Worm (Caenorhabditis elegans): ENCODE data around the gene gldi-11.

DNA sequence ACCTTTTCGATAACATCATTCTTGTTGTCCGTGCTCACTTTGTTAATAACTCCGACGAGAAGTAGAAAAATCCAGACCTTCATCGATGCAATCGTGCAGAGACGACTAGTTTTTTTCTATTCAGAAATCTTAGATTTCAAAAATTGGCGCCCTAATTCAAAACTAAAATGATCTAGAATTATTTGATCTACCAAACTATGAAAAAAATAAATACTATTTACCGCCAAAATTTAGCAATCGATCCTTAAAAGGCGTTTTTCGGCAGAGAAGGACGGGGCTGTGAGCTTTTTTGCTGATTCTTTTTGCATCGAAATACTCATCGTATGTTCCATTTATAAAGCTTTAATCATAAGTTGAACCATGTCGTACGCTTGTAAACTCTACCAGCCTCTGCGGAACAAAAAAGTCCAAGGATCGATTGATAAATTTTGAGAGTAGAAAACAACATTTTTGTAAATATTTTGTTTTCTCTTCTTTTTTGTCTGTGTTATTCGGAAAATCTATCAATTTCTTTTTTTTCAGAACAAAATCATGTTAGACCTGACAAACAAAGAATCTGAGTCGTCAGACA lies 3.9 kb upstream of the gldi-11 start, which contains the start of the genes try-1 and zyg-12:
- TF ChIP-seq unc-39 (tag; optimal IDR thresholded peaks at IDR 0.05) (no peak), ztf-11 (tag; optimal IDR thresholded peaks at IDR 0.05) (no peak), unc-55 (GFP tag; optimal IDR thresholded peaks at IDR 0.05) (no peak), ZK546.5 (tag; optimal IDR thresholded peaks at IDR 0.05) (no peak)
